Fruit fly (Drosophila melanogaster) ovary, adult (tissue): ENCODE data around the gene VhaAC45RP.

ENCODE experiments used
- CG17801 ChIP-seq: fragments of 200-800 bp; optimal IDR thresholded peaks from 2 replicates; lab custom pipeline; 2019; ENCODE audit warnings: missing biosample characterization, mild to moderate bottlenecking, missing genetic modification characterization, moderate library complexity; ENCODE audit not compliant: partially characterized antibody

Gene VhaAC45RP

dm6 chr3R:30198793-30199192 lies 32.6 kb upstream of the VhaAC45RP start:
- no peak for TF ChIP-seq CG17801

- no peak for TF ChIP-seq CG17801
These were observed 31.6 kb upstream of the VhaAC45RP start for dm6 chr3R:30197796-30198195.

dm6 chr3R:30196128-30196527 lies 29.9 kb upstream of the VhaAC45RP start, which contains the start of gene CG15531:
Gene CG15531, minus strand, starts transcription at chr3R:30196228.
- TF ChIP-seq CG17801 = no peak

- peak; percentile 59 for TF ChIP-seq CG17801
These were observed 29.4 kb upstream of the VhaAC45RP start for dm6 chr3R:30195606-30196049.

- TF ChIP-seq CG17801 = no peak
These were observed 27.6 kb upstream of the VhaAC45RP start for dm6 chr3R:30193826-30194225.

- TF ChIP-seq CG17801 = peak; percentile 45
These were observed 25.2 kb upstream of the VhaAC45RP start for dm6 chr3R:30191462-30191874.

dm6 chr3R:30191047-30191446 lies 24.8 kb upstream of the VhaAC45RP start, which contains the start of gene CG9747:
Gene CG9747, minus strand, starts transcription at chr3R:30191252.
- no peak for TF ChIP-seq CG17801

dm6 chr3R:30189836-30190235 lies 23.6 kb upstream of the VhaAC45RP start:
- no peak for TF ChIP-seq CG17801

dm6 chr3R:30189398-30189797 lies 23.2 kb upstream of the VhaAC45RP start:
- peak; percentile 14 for TF ChIP-seq CG17801

- no peak for TF ChIP-seq CG17801
These were observed 17.7 kb upstream of the VhaAC45RP start for dm6 chr3R:30183872-30184271.

- TF ChIP-seq CG17801 = no peak
These were observed 13.7 kb upstream of the VhaAC45RP start, which contains the start of gene Bet5 for dm6 chr3R:30179934-30180333. Gene Bet5, plus strand, starts transcription at chr3R:30180232.

dm6 chr3R:30177494-30177893 lies 11.3 kb upstream of the VhaAC45RP start, which contains the start of the genes CG1983 and CG15530:
Gene CG1983, minus strand, starts transcription at chr3R:30177700.
Gene CG15530, plus strand, starts transcription at chr3R:30177877.
- TF ChIP-seq CG17801 = no peak

dm6 chr3R:30176314-30176713 lies 10.1 kb upstream of the VhaAC45RP start:
- no peak for TF ChIP-seq CG17801

dm6 chr3R:30175045-30175589 lies 8.9 kb upstream of the VhaAC45RP start:
- TF ChIP-seq CG17801 = no peak

dm6 chr3R:30174160-30175002 lies 8.2 kb upstream of the VhaAC45RP start, which contains the start of gene Mlc2:
Gene Mlc2, minus strand, starts transcription at chr3R:30174551.
- TF ChIP-seq CG17801 = no peak

dm6 chr3R:30170671-30171667 lies 4.8 kb upstream of the VhaAC45RP start, which contains the start of gene Rsod:
Gene Rsod, minus strand, starts transcription at chr3R:30171207.
- no peak for TF ChIP-seq CG17801
